Worm (Caenorhabditis elegans): ENCODE results near the gene K04C1.3.

DNA sequence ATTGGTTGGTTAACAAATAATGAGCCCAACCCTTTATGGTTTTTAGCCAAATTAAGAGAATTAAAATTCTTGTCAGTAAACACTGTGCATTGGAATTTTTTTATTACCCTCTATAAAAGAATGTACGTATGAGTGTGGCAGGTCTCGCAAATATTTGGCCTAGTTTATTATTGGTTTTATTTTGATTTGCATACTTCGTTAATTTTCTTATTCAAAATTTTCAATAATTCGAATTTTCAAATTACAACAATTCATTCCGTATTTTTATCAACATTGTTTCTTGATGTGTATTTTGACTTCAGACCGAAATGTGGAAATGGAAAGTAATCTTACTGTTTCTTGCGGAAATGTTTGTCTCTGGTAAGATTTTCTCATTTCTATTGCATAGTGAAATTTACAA, 14.5 kb upstream of the K04C1.3 start, which contains the start of gene E02H4.4:
- no peak for TF ChIP-seq flt-1 (GFP tag; IDR thresholded peaks at IDR 0.05)
- TF ChIP-seq klf-2 (GFP tag; conservative IDR thresholded peaks at IDR 0.05), result no peak
- no peak for TF ChIP-seq ztf-23 (GFP tag; IDR thresholded peaks at IDR 0.05)

Data from whole organism, midembryonic.